Worm (Caenorhabditis elegans): ENCODE measurements around the gene srx-131.

- TF ChIP-seq elt-3 (tag; optimal IDR thresholded peaks at IDR 0.05) (no peak), ztf-11 (tag; optimal IDR thresholded peaks at IDR 0.05) (no peak), sem-2 (GFP tag; optimal IDR thresholded peaks at IDR 0.05) (no peak), drap-1 (GFP tag; optimal IDR thresholded peaks at IDR 0.05) (no peak), snpc-4 (tag; optimal IDR thresholded peaks at IDR 0.05) (no peak), nhr-28 (tag; optimal IDR thresholded peaks at IDR 0.05) (no peak), nhr-12 (tag; optimal IDR thresholded peaks at IDR 0.05) (no peak)
Observed at ce11 chrV:13848379-13848778, 3.1 kb downstream of the srx-131 start, which contains the start of gene srx-133.
